Worm (Caenorhabditis elegans) whole organism, late embryonic: ENCODE results near the gene F55E10.2.

Experiments used
- Y22D7AL.16 ChIP-seq: sonication (generic microtip); optimal IDR thresholded peaks from 2 replicates; lab custom pipeline; 2016; ENCODE audit warnings: missing genetic modification characterization, missing compliant biosample characterization
- ama-1 ChIP-seq: fragments of 150-350 bp; optimal IDR thresholded peaks from 2 replicates; lab custom pipeline; 2014
- ceh-19 ChIP-seq: fragments of 200-800 bp; sonication (Bioruptor generic); optimal IDR thresholded peaks from 2 replicates; lab custom pipeline; 2018; ENCODE audit warnings: mild to moderate bottlenecking, missing genetic modification characterization, missing compliant biosample characterization
- ceh-45 ChIP-seq: fragments of 200-800 bp; sonication (Bioruptor generic); IDR thresholded peaks from 2 replicates; pipeline ENCODE4 v1.3.6; 2022; ENCODE audit warnings: missing genetic modification reagents, missing genetic modification characterization, missing compliant biosample characterization
- fkh-10 ChIP-seq: fragments of 150-350 bp; optimal IDR thresholded peaks from 2 replicates; lab custom pipeline; 2014; ENCODE audit warnings: missing biosample characterization, missing genetic modification reagents, missing genetic modification characterization
- gmeb-2 ChIP-seq: sonication (generic microtip); optimal IDR thresholded peaks from 2 replicates; lab custom pipeline; 2016; ENCODE audit warnings: missing genetic modification characterization, inconsistent platforms, missing compliant biosample characterization
- pqm-1 ChIP-seq: sonication (generic microtip); optimal IDR thresholded peaks from 2 replicates; lab custom pipeline; 2016; ENCODE audit warnings: missing genetic modification characterization, missing compliant biosample characterization
- rnt-1 ChIP-seq: sonication (generic microtip); optimal IDR thresholded peaks from 2 replicates; lab custom pipeline; 2016; ENCODE audit warnings: missing genetic modification characterization, missing compliant biosample characterization
- sox-4 ChIP-seq: sonication (generic microtip); optimal IDR thresholded peaks from 2 replicates; lab custom pipeline; 2017; ENCODE audit warnings: mild to moderate bottlenecking, missing genetic modification characterization, inconsistent platforms, missing compliant biosample characterization
- zip-5 ChIP-seq: sonication (generic microtip); optimal IDR thresholded peaks from 2 replicates; lab custom pipeline; 2016; ENCODE audit warnings: missing genetic modification characterization, missing compliant biosample characterization

ce11 chrX:8294586-8294985 is 45.9 kb upstream of the F55E10.2 start, which contains the start of gene R09F10.3:
- no peak for TF ChIP-seq rnt-1 (tag; lab: Kevin White, UChicago)
- TF ChIP-seq ama-1 (lab: Kevin White, UChicago): no peak
- TF ChIP-seq fkh-10: no peak
- TF ChIP-seq ceh-19: no peak
- no peak for TF ChIP-seq gmeb-2
- no peak for TF ChIP-seq pqm-1 (tag; lab: Kevin White, UChicago)
- no peak for TF ChIP-seq zip-5
- no peak for TF ChIP-seq Y22D7AL.16 (tag; lab: Kevin White, UChicago)
- TF ChIP-seq ceh-45: no peak
- TF ChIP-seq sox-4 (tag; lab: Kevin White, UChicago): no peak
